Worm (Caenorhabditis elegans): Measurements from ENCODE around the gene F58A4.6.
A peak's percentile ranks its signal among the peaks of the same experiment; 100 is the strongest.

Gene F58A4.6

ce11 chrIII:9615114-9615513 lies 832 bp downstream of the F58A4.6 start:
- TF ChIP-seq mel-28 (tag; optimal IDR thresholded peaks at IDR 0.05; ENCODE audit: borderline replicate concordance): no peak
- peak; percentile 97 for TF ChIP-seq F49E8.2 (tag; optimal IDR thresholded peaks at IDR 0.05; ENCODE audit: insufficient read depth)
- peak; percentile 48 for TF ChIP-seq him-1 (tag; optimal IDR thresholded peaks at IDR 0.05)
- TF ChIP-seq attf-6 (GFP tag; IDR thresholded peaks at IDR 0.05): peak; percentile 80
- no peak for TF ChIP-seq dpl-1 (GFP tag; optimal IDR thresholded peaks at IDR 0.05)
- peak; percentile 83 for TF ChIP-seq madf-6 (GFP tag; IDR thresholded peaks at IDR 0.05)
- no peak for TF ChIP-seq lin-40 (tag; optimal IDR thresholded peaks at IDR 0.05)
- TF ChIP-seq snpc-4 (GFP tag; optimal IDR thresholded peaks at IDR 0.05): no peak
- peak in 1 of 4 experiments; percentile 10 for TF ChIP-seq snpc-4 (tag; optimal IDR thresholded peaks at IDR 0.05)
- peak; percentile 69; the same call in 1 of the 2 replicates for TF ChIP-seq B0336.3 (GFP tag; IDR thresholded peaks at IDR 0.05)
- no peak for TF ChIP-seq ceh-27 (GFP tag; optimal IDR thresholded peaks at IDR 0.05)
- peak; percentile 49; the same call in 1 of the 2 replicates for TF ChIP-seq ceh-100 (GFP tag; IDR thresholded peaks at IDR 0.05)
- no peak for TF ChIP-seq sptf-2 (GFP tag; optimal IDR thresholded peaks at IDR 0.05)
- peak; percentile 44 for TF ChIP-seq hmg-1.2 (GFP tag; IDR thresholded peaks at IDR 0.05)
- TF ChIP-seq F39B2.1 (GFP tag; IDR thresholded peaks at IDR 0.05): peak; percentile 58; the same call in 1 of the 2 replicates
- no peak for TF ChIP-seq K12H6.12 (tag; optimal IDR thresholded peaks at IDR 0.05)
- TF ChIP-seq ets-4 (GFP tag; optimal IDR thresholded peaks at IDR 0.05): no peak
- TF ChIP-seq ama-1 (optimal IDR thresholded peaks at IDR 0.05): no peak
- peak in 1 of 2 experiments; percentile 21 for TF ChIP-seq ama-1 (GFP tag; optimal IDR thresholded peaks at IDR 0.05)
- no peak for TF ChIP-seq snpc-1.1 (tag; optimal IDR thresholded peaks at IDR 0.05; ENCODE audit: insufficient read depth)
- no peak for TF ChIP-seq bed-2 (GFP tag; IDR thresholded peaks at IDR 0.05)
- no peak for TF ChIP-seq F57C9.4 (tag; optimal IDR thresholded peaks at IDR 0.05)
- no peak for TF ChIP-seq cebp-2 (GFP tag; IDR thresholded peaks at IDR 0.05)
- peak; percentile 80 for TF ChIP-seq athp-1 (tag; optimal IDR thresholded peaks at IDR 0.05)
- TF ChIP-seq aptf-2 (GFP tag; conservative IDR thresholded peaks at IDR 0.05): no peak
- TF ChIP-seq ztf-22 (GFP tag; optimal IDR thresholded peaks at IDR 0.05): no peak
- TF ChIP-seq B0019.2 (GFP tag; conservative IDR thresholded peaks at IDR 0.05): 0 out of 2 replicates have a peak, but pooled peaks have one; percentile 23
- peak; percentile 90 for TF ChIP-seq Y53G8AR.9 (GFP tag; conservative IDR thresholded peaks at IDR 0.05)
- peak; percentile 76 for TF ChIP-seq lin-26 (GFP tag; IDR thresholded peaks at IDR 0.05)
- no peak for TF ChIP-seq hlh-26 (GFP tag; conservative IDR thresholded peaks at IDR 0.05)
- no peak for TF ChIP-seq F10E7.11 (tag; optimal IDR thresholded peaks at IDR 0.05)
- TF ChIP-seq Y95B8A.8 (GFP tag; IDR thresholded peaks at IDR 0.05): peak; percentile 58
- TF ChIP-seq xnd-1 (tag; optimal IDR thresholded peaks at IDR 0.05): peak; percentile 21
- TF ChIP-seq F23B12.7 (tag; optimal IDR thresholded peaks at IDR 0.05; ENCODE audit: insufficient read depth): no peak
- no peak for TF ChIP-seq sea-2 (GFP tag; IDR thresholded peaks at IDR 0.05)
- peak; percentile 68 for TF ChIP-seq ekl-4 (GFP tag; IDR thresholded peaks at IDR 0.05)
- 0 out of 2 replicates have a peak, but pooled peaks have one; percentile 18 for TF ChIP-seq ceh-40 (GFP tag; IDR thresholded peaks at IDR 0.05)
- peak; percentile 40 for TF ChIP-seq tbp1 (GFP tag; optimal IDR thresholded peaks at IDR 0.05)
- TF ChIP-seq lin-54 (GFP tag; optimal IDR thresholded peaks at IDR 0.05): peak; percentile 63
- no peak for TF ChIP-seq fkh-3 (tag; optimal IDR thresholded peaks at IDR 0.05)
- peak; percentile 17 for TF ChIP-seq attf-5 (GFP tag; optimal IDR thresholded peaks at IDR 0.05)
- TF ChIP-seq nfya-1 (tag; optimal IDR thresholded peaks at IDR 0.05; ENCODE audit: borderline replicate concordance, insufficient read depth): no peak
- peak; percentile 58 for TF ChIP-seq snpc-1.3 (tag; optimal IDR thresholded peaks at IDR 0.05; ENCODE audit: insufficient read depth)
- no peak for TF ChIP-seq pha-4 (tag; optimal IDR thresholded peaks at IDR 0.05)
- no peak for TF ChIP-seq rec-8 (tag; optimal IDR thresholded peaks at IDR 0.05)
- no peak for TF ChIP-seq nhr-80 (tag; optimal IDR thresholded peaks at IDR 0.05)
- no peak for TF ChIP-seq hlh-12 (tag; optimal IDR thresholded peaks at IDR 0.05)
- TF ChIP-seq rcor-1 (GFP tag; IDR thresholded peaks at IDR 0.05): peak; percentile 26; the same call in 1 of the 2 replicates

All from whole organism, young adult.